Worm (Caenorhabditis elegans): Measurements from ENCODE around the gene dop-3.

- TF ChIP-seq tbx-2 (tag; optimal IDR thresholded peaks at IDR 0.05), result no peak
- TF ChIP-seq hmg-11 (tag; optimal IDR thresholded peaks at IDR 0.05), result no peak
- TF ChIP-seq zag-1 (tag; optimal IDR thresholded peaks at IDR 0.05), result no peak
- no peak for TF ChIP-seq sea-2 (GFP tag; optimal IDR thresholded peaks at IDR 0.05)
- no peak for TF ChIP-seq nhr-67 (tag; optimal IDR thresholded peaks at IDR 0.05)
- no peak for TF ChIP-seq elt-1 (tag; optimal IDR thresholded peaks at IDR 0.05)
- TF ChIP-seq ceh-28 (tag; optimal IDR thresholded peaks at IDR 0.05), result no peak
- TF ChIP-seq skn-1 (tag; optimal IDR thresholded peaks at IDR 0.05), result no peak
- no peak for TF ChIP-seq aly-2 (tag; optimal IDR thresholded peaks at IDR 0.05)
- no peak for TF ChIP-seq unc-62 (GFP tag; optimal IDR thresholded peaks at IDR 0.05)
Observed at ce11 chrX:6601967-6602366, 32.4 kb upstream of the dop-3 start.

All from whole organism, L3 larva.